Fruit fly (Drosophila melanogaster) S2 (cell line): ENCODE results near the gene Lrrk.

Source experiments
- CG8478 ChIP-seq: fragments of >200 bp; optimal IDR thresholded peaks from 2 replicates; lab custom pipeline; 2018
- CTCF ChIP-seq, 2 experiments: fragments of >200 bp; optimal IDR thresholded peaks; 2 replicates each; lab custom pipeline; 2018

- no peak for TF ChIP-seq CTCF (optimal IDR thresholded peaks at IDR 0.05; lab: Kevin White, UChicago)
- no peak for TF ChIP-seq CG8478 (lab: Kevin White, UChicago)
Observed at dm6 chr3R:20635735-20636134, 455 bp downstream of the Lrrk start.
